Worm (Caenorhabditis elegans) whole organism, L2 larva: ENCODE data around the gene ZK669.2.

ENCODE experiments used
- C34F6.9 ChIP-seq: fragments of 150-350 bp; optimal IDR thresholded peaks from 2 replicates; lab custom pipeline; 2014; ENCODE audit warnings: missing biosample characterization, missing genetic modification characterization
- F13H6.1 ChIP-seq: sonication (generic microtip); optimal IDR thresholded peaks from 2 replicates; lab custom pipeline; 2016; ENCODE audit warnings: missing genetic modification characterization, missing compliant biosample characterization
- R02D3.7 ChIP-seq: fragments of 150-350 bp; optimal IDR thresholded peaks from 2 replicates; lab custom pipeline; 2014; ENCODE audit warnings: missing biosample characterization, missing genetic modification characterization
- Y55F3AM.14 ChIP-seq: fragments of 200-800 bp; sonication (Bioruptor generic); optimal IDR thresholded peaks from 2 replicates; lab custom pipeline; 2018; ENCODE audit warnings: mild to moderate bottlenecking, missing genetic modification characterization, missing compliant biosample characterization
- alr-1 ChIP-seq: fragments of 150-350 bp; optimal IDR thresholded peaks from 2 replicates; lab custom pipeline; 2014; ENCODE audit warnings: missing biosample characterization, missing genetic modification characterization
- aly-2 ChIP-seq: fragments of 150-350 bp; optimal IDR thresholded peaks from 2 replicates; lab custom pipeline; 2014; ENCODE audit warnings: missing biosample characterization, missing genetic modification characterization
- ama-1 ChIP-seq: fragments of 150-350 bp; optimal IDR thresholded peaks from 2 replicates; lab custom pipeline; 2018; ENCODE audit warnings: inconsistent platforms
- ceh-16 ChIP-seq: fragments of 150-350 bp; optimal IDR thresholded peaks from 2 replicates; lab custom pipeline; 2014; ENCODE audit warnings: missing biosample characterization, missing genetic modification characterization
- crh-2 ChIP-seq: sonication (generic microtip); optimal IDR thresholded peaks from 2 replicates; lab custom pipeline; 2017; ENCODE audit warnings: missing biosample characterization, missing genetic modification characterization
- dmd-4 ChIP-seq: sonication (generic microtip); optimal IDR thresholded peaks from 2 replicates; lab custom pipeline; 2017; ENCODE audit warnings: missing biosample characterization, missing genetic modification characterization
- elt-1 ChIP-seq: fragments of 150-350 bp; optimal IDR thresholded peaks from 2 replicates; lab custom pipeline; 2014; ENCODE audit warnings: missing biosample characterization, missing genetic modification characterization
- elt-3 ChIP-seq: sonication (generic microtip); optimal IDR thresholded peaks from 2 replicates; lab custom pipeline; 2017; ENCODE audit warnings: missing biosample characterization, missing genetic modification characterization
- fos-1 ChIP-seq: fragments of 150-350 bp; optimal IDR thresholded peaks from 2 replicates; lab custom pipeline; 2014; ENCODE audit warnings: missing biosample characterization, missing genetic modification characterization
- lin-11 ChIP-seq: fragments of 150-350 bp; sonication (generic microtip); optimal IDR thresholded peaks from 2 replicates; lab custom pipeline; 2014; ENCODE audit warnings: missing biosample characterization, missing genetic modification characterization, inconsistent platforms, mixed read lengths
- lin-13 ChIP-seq: fragments of 150-350 bp; optimal IDR thresholded peaks from 2 replicates; lab custom pipeline; 2014; ENCODE audit warnings: missing biosample characterization, missing genetic modification reagents, missing genetic modification characterization
- lin-39 ChIP-seq: fragments of 150-350 bp; optimal IDR thresholded peaks from 2 replicates; lab custom pipeline; 2014; ENCODE audit warnings: missing biosample characterization, missing genetic modification reagents, missing genetic modification characterization
- lsy-2 ChIP-seq, 2 experiments: fragments of 150-350 bp in 1 of 2; sonication (generic microtip) in 1 of 2; optimal IDR thresholded peaks; 2 replicates each; lab custom pipeline; 2014 to 2017; ENCODE audit warnings: missing biosample characterization in 2 of 2, missing genetic modification characterization in 2 of 2
- mab-5 ChIP-seq: fragments of 150-350 bp; optimal IDR thresholded peaks from 2 replicates; lab custom pipeline; 2014; ENCODE audit warnings: missing biosample characterization, missing genetic modification characterization
- nhr-10 ChIP-seq: sonication (generic microtip); optimal IDR thresholded peaks from 2 replicates; lab custom pipeline; 2017; ENCODE audit warnings: missing biosample characterization, missing genetic modification characterization
- nhr-21 ChIP-seq: fragments of 150-350 bp; optimal IDR thresholded peaks from 2 replicates; lab custom pipeline; 2014; ENCODE audit warnings: missing biosample characterization, missing genetic modification characterization
- nhr-237 ChIP-seq: fragments of 150-350 bp; optimal IDR thresholded peaks from 2 replicates; lab custom pipeline; 2014; ENCODE audit warnings: missing biosample characterization, missing genetic modification characterization
- nhr-6 ChIP-seq: fragments of 150-350 bp; optimal IDR thresholded peaks from 2 replicates; lab custom pipeline; 2014; ENCODE audit warnings: missing biosample characterization, missing genetic modification characterization
- nhr-77 ChIP-seq: fragments of 150-350 bp; optimal IDR thresholded peaks from 2 replicates; lab custom pipeline; 2014; ENCODE audit warnings: missing biosample characterization, missing genetic modification characterization
- peb-1 ChIP-seq: fragments of 150-350 bp; optimal IDR thresholded peaks from 2 replicates; lab custom pipeline; 2014; ENCODE audit warnings: missing biosample characterization, missing genetic modification characterization
- sem-4 ChIP-seq: fragments of 150-350 bp; optimal IDR thresholded peaks from 2 replicates; lab custom pipeline; 2014; ENCODE audit warnings: missing biosample characterization, missing genetic modification reagents, missing genetic modification characterization
- skn-1 ChIP-seq: sonication (generic microtip); optimal IDR thresholded peaks from 2 replicates; lab custom pipeline; 2017; ENCODE audit warnings: missing biosample characterization, missing genetic modification characterization
- sma-3 ChIP-seq: sonication (generic microtip); optimal IDR thresholded peaks from 2 replicates; lab custom pipeline; 2016; ENCODE audit warnings: missing genetic modification reagents, missing genetic modification characterization, missing compliant biosample characterization
- sma-9 ChIP-seq, 2 experiments: fragments of 150-350 bp in 1 of 2; sonication (generic microtip) in 1 of 2; optimal IDR thresholded peaks; 2 replicates each; lab custom pipeline; 2014 to 2016; ENCODE audit warnings: missing genetic modification characterization in 2 of 2, mild to moderate bottlenecking in 1 of 2, missing biosample characterization in 1 of 2, missing compliant biosample characterization in 1 of 2, missing genetic modification reagents in 1 of 2, moderate library complexity in 1 of 2
- unc-39 ChIP-seq: fragments of 150-350 bp; optimal IDR thresholded peaks from 2 replicates; lab custom pipeline; 2014; ENCODE audit warnings: missing biosample characterization, missing genetic modification characterization
- unc-55 ChIP-seq: fragments of 150-350 bp; sonication (generic microtip); optimal IDR thresholded peaks from 3 replicates; lab custom pipeline; 2014; ENCODE audit warnings: missing biosample characterization, missing genetic modification reagents, missing genetic modification characterization
- unc-62 ChIP-seq: fragments of 150-350 bp; optimal IDR thresholded peaks from 2 replicates; lab custom pipeline; 2014; ENCODE audit warnings: missing biosample characterization, missing genetic modification reagents, missing genetic modification characterization
- ztf-11 ChIP-seq: sonication (generic microtip); optimal IDR thresholded peaks from 2 replicates; lab custom pipeline; 2017; ENCODE audit warnings: missing biosample characterization, missing genetic modification characterization

Gene ZK669.2

ce11 chrII:7938078-7938477, at the start of gene ZK669.2:
TSS of gene ZK669.2 (minus strand) at chrII:7938178.
- TF ChIP-seq Y55F3AM.14 (GFP tag; lab: Kevin White, UChicago) (no peak), R02D3.7 (tag; lab: Kevin White, UChicago) (no peak), nhr-21 (tag; lab: Kevin White, UChicago) (no peak), elt-1 (tag; lab: Kevin White, UChicago) (no peak)

ce11 chrII:7986928-7987327, 49.0 kb upstream of the ZK669.2 start:
- no peak for TF ChIP-seq skn-1 (tag; lab: Kevin White, UChicago)
- no peak for TF ChIP-seq ztf-11 (tag; lab: Kevin White, UChicago)
- TF ChIP-seq lin-39, result no peak

ce11 chrII:7985029-7985428, 47.1 kb upstream of the ZK669.2 start:
- no peak for TF ChIP-seq elt-3
- TF ChIP-seq, all 48 proteins: peak for 0

- TF ChIP-seq fos-1 (tag; lab: Kevin White, UChicago) (no peak), elt-3 (no peak), nhr-21 (tag; lab: Kevin White, UChicago) (no peak), peb-1 (no peak), lin-39 (no peak), nhr-6 (tag; lab: Kevin White, UChicago) (no peak), unc-55 (GFP tag; lab: Kevin White, UChicago) (no peak), aly-2 (tag; lab: Kevin White, UChicago) (no peak)
Observed at ce11 chrII:7984071-7984470, 46.1 kb upstream of the ZK669.2 start.

ce11 chrII:7983454-7983853, 45.5 kb upstream of the ZK669.2 start:
- TF ChIP-seq ama-1 (lab: Kevin White, UChicago), result no peak
- TF ChIP-seq peb-1, result no peak
- no peak for TF ChIP-seq lin-11 (tag; lab: Kevin White, UChicago)
- TF ChIP-seq R02D3.7 (tag; lab: Kevin White, UChicago), result no peak
- TF ChIP-seq unc-62, result no peak
- no peak for TF ChIP-seq elt-1 (tag; lab: Kevin White, UChicago)
- TF ChIP-seq unc-39 (tag; lab: Kevin White, UChicago), result no peak
- no peak for TF ChIP-seq lin-13 (GFP tag; lab: Kevin White, UChicago)
- no peak for TF ChIP-seq alr-1 (tag; lab: Kevin White, UChicago)
- no peak for TF ChIP-seq dmd-4 (tag; lab: Kevin White, UChicago)
- TF ChIP-seq nhr-6 (tag; lab: Kevin White, UChicago), result no peak

ce11 chrII:7981084-7981483, 43.1 kb upstream of the ZK669.2 start:
- TF ChIP-seq unc-55 (GFP tag; lab: Kevin White, UChicago) (peak; percentile 2), mab-5 (tag; lab: Kevin White, UChicago) (peak; percentile 60), fos-1 (tag; lab: Kevin White, UChicago) (no peak)

ce11 chrII:7977513-7977912, 39.5 kb upstream of the ZK669.2 start:
- no peak for TF ChIP-seq ceh-16 (tag; lab: Kevin White, UChicago)
- TF ChIP-seq nhr-21 (tag; lab: Kevin White, UChicago), result peak; percentile 60
- TF ChIP-seq nhr-237, result no peak
- TF ChIP-seq dmd-4 (tag; lab: Kevin White, UChicago), result peak; percentile 14
- no peak for TF ChIP-seq sma-9 (GFP tag; optimal IDR thresholded peaks at IDR 0.05; lab: Kevin White, UChicago)
- TF ChIP-seq sma-9 (tag; optimal IDR thresholded peaks at IDR 0.05; lab: Kevin White, UChicago), result no peak
- no peak for TF ChIP-seq elt-3
- TF ChIP-seq sma-3 (GFP tag; lab: Kevin White, UChicago), result no peak
- no peak for TF ChIP-seq F13H6.1 (tag; lab: Kevin White, UChicago)
- no peak for TF ChIP-seq nhr-6 (tag; lab: Kevin White, UChicago)
- no peak for TF ChIP-seq mab-5 (tag; lab: Kevin White, UChicago)
- TF ChIP-seq nhr-10 (tag; lab: Kevin White, UChicago), result no peak
- TF ChIP-seq C34F6.9, result peak; percentile 8
- TF ChIP-seq ama-1 (lab: Kevin White, UChicago), result no peak
- TF ChIP-seq unc-39 (tag; lab: Kevin White, UChicago), result no peak
- no peak for TF ChIP-seq crh-2 (tag; lab: Kevin White, UChicago)
- no peak for TF ChIP-seq elt-1 (tag; lab: Kevin White, UChicago)
- TF ChIP-seq sem-4 (tag; lab: Kevin White, UChicago), result no peak
- peak in 1 of 2 experiments; percentile 24 for TF ChIP-seq lsy-2 (tag; optimal IDR thresholded peaks at IDR 0.05; lab: Kevin White, UChicago)
- TF ChIP-seq nhr-77 (tag; lab: Kevin White, UChicago), result no peak
